Worm (Caenorhabditis elegans) whole organism, midembryonic: Measurements from ENCODE around the gene pitp-1.

Experiments
- cog-1 ChIP-seq: sonication (generic microtip); optimal IDR thresholded peaks from 2 replicates; lab custom pipeline; 2016; ENCODE audit warnings: missing genetic modification characterization, missing compliant biosample characterization
- flt-1 ChIP-seq: fragments of 200-800 bp; sonication (Bioruptor generic); IDR thresholded peaks from 2 replicates; pipeline ENCODE4 v1.3.6; 2022; ENCODE audit warnings: missing genetic modification characterization, missing compliant biosample characterization
- klf-2 ChIP-seq: fragments of 200-800 bp; sonication (Bioruptor generic); conservative IDR thresholded peaks from 2 replicates; pipeline ENCODE4 v1.3.6; 2022; ENCODE audit warnings: missing genetic modification reagents, missing genetic modification characterization, missing compliant biosample characterization
- med-1 ChIP-seq: sonication (generic microtip); optimal IDR thresholded peaks from 2 replicates; lab custom pipeline; 2017; ENCODE audit warnings: missing genetic modification characterization, mild to moderate bottlenecking, missing compliant biosample characterization, antibody characterized with exemption, missing genetic modification reagents; ENCODE audit not compliant: insufficient read depth
- tab-1 ChIP-seq: fragments of 200-800 bp; sonication (Bioruptor generic); IDR thresholded peaks from 2 replicates; pipeline ENCODE4 v1.3.6; 2022; ENCODE audit warnings: missing genetic modification characterization, missing compliant biosample characterization

DNA sequence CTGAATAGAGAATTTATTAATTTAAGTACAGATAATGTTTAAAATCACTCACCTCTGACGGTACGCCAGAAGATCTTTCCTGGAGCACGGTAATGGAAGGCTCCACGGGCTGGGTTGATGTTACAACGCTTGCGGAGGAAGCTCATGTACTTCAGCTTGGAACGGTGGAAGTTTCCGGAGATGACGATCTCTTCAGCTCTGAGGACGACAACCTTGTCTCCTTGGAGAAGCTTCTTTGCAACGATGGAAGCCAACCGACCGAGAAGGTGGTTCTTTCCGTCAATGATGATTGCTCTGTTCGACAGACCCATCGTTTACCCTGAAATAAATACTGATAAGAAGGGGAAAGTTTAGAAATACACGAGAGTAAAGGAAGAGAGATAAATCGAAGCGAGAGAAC lies 26.3 kb downstream of the pitp-1 start, which contains the start of gene rpl-16:
- TF ChIP-seq med-1 (GFP tag; lab: Kevin White, UChicago) (no peak), cog-1 (tag; lab: Kevin White, UChicago) (no peak), klf-2 (GFP tag; lab: Robert Waterston, UW) (no peak), tab-1 (GFP tag; lab: Robert Waterston, UW) (no peak), flt-1 (GFP tag; lab: Robert Waterston, UW) (no peak)
